Worm (Caenorhabditis elegans): Measurements from ENCODE around the gene C17B7.12.

DNA sequence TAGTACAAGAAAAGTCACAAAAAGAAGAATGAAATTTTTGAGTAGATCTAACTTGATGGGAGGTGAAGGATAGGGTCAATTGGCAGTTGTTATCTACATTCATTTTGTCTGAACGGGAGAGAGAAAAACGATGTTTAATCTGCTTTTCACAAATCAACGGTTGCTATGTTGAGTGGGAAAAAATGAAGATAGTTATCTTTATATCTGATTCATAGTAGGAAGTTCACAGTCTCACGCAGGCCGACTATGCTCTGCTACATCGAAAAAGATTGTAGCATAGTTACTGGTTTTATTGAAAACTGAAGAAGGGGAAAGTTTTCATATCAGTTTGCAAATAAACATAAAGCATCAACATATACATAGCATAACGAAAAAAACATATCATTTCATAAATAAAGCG is 2.5 kb downstream of the C17B7.12 start:
- no peak for TF ChIP-seq dpff-1 (tag; optimal IDR thresholded peaks at IDR 0.05)
- TF ChIP-seq mcd-1 (GFP tag; IDR thresholded peaks at IDR 0.05) = no peak

Measured in whole organism, young adult.